Fruit fly (Drosophila melanogaster) whole organism, embryonic: ENCODE data around the gene CG6785.

Source experiments
- Abd-B ChIP-seq: fragments of 200-800 bp; sonication (Bioruptor generic); optimal IDR thresholded peaks from 2 replicates; lab custom pipeline; 2018; ENCODE audit warnings: missing biosample characterization, mild to moderate bottlenecking, missing genetic modification characterization, moderate library complexity
- Blimp-1 ChIP-seq: fragments of 200-800 bp; sonication (Bioruptor generic); optimal IDR thresholded peaks from 3 replicates; lab custom pipeline; 2018; ENCODE audit warnings: missing biosample characterization, missing genetic modification characterization, mild to moderate bottlenecking, moderate library complexity, missing genetic modification reagents
- CG10267 ChIP-seq: fragments of 200-800 bp; sonication (Bioruptor generic); optimal IDR thresholded peaks from 2 replicates; lab custom pipeline; 2018; ENCODE audit warnings: missing biosample characterization, mild to moderate bottlenecking, missing genetic modification characterization, moderate library complexity
- CG10959 ChIP-seq: fragments of 200-800 bp; sonication (Bioruptor generic); IDR thresholded peaks from 2 replicates; pipeline ENCODE4 v1.3.6; 2022; ENCODE audit warnings: missing biosample characterization, missing genetic modification characterization
- CG11398 ChIP-seq: fragments of 200-800 bp; sonication (Bioruptor generic); optimal IDR thresholded peaks from 2 replicates; lab custom pipeline; 2016; ENCODE audit warnings: missing biosample characterization, missing genetic modification characterization
- CG11504 ChIP-seq: fragments of 200-800 bp; sonication (Bioruptor generic); optimal IDR thresholded peaks from 3 replicates; lab custom pipeline; 2019; ENCODE audit warnings: missing biosample characterization, mild to moderate bottlenecking, missing genetic modification characterization, moderate library complexity
- CG15514 ChIP-seq: fragments of 200-800 bp; sonication (Bioruptor generic); optimal IDR thresholded peaks from 3 replicates; lab custom pipeline; 2017; ENCODE audit warnings: missing biosample characterization, missing genetic modification characterization, mild to moderate bottlenecking, moderate library complexity, missing genetic modification reagents
- CG16779 ChIP-seq: fragments of 200-800 bp; sonication (Bioruptor generic); IDR thresholded peaks from 2 replicates; pipeline ENCODE4 v1.3.6; 2022; ENCODE audit warnings: missing biosample characterization, missing genetic modification characterization
- CG17612 ChIP-seq: fragments of 200-800 bp; sonication (Bioruptor generic); IDR thresholded peaks from 2 replicates; pipeline ENCODE4 v1.3.6; 2022; ENCODE audit warnings: missing biosample characterization, missing genetic modification characterization
- CG2889 ChIP-seq: fragments of 200-800 bp; sonication (Bioruptor generic); IDR thresholded peaks from 3 replicates; pipeline ENCODE4 v1.3.6; 2022; ENCODE audit warnings: missing biosample characterization, missing genetic modification characterization
- CG4820 ChIP-seq: fragments of 200-800 bp; sonication (Bioruptor generic); optimal IDR thresholded peaks from 3 replicates; lab custom pipeline; 2016; ENCODE audit warnings: missing biosample characterization, missing genetic modification characterization
- CG4854 ChIP-seq: fragments of 200-800 bp; sonication (Bioruptor generic); optimal IDR thresholded peaks from 2 replicates; lab custom pipeline; 2016; ENCODE audit warnings: missing biosample characterization, missing genetic modification characterization, inconsistent platforms
- CG5245 ChIP-seq: fragments of 200-800 bp; sonication (Bioruptor generic); optimal IDR thresholded peaks from 3 replicates; lab custom pipeline; 2016; ENCODE audit warnings: missing biosample characterization, missing genetic modification characterization
- CG6254 ChIP-seq: fragments of 200-800 bp; sonication (Bioruptor generic); optimal IDR thresholded peaks from 3 replicates; lab custom pipeline; 2017; ENCODE audit warnings: mild to moderate bottlenecking, missing biosample characterization, missing genetic modification reagents, missing genetic modification characterization
- CG8478 ChIP-seq: fragments of >200 bp; optimal IDR thresholded peaks from 2 replicates; lab custom pipeline; 2018
- CTCF ChIP-seq: fragments of 200-800 bp; sonication (Bioruptor generic); optimal IDR thresholded peaks from 2 replicates; lab custom pipeline; 2017; ENCODE audit warnings: missing biosample characterization, mild to moderate bottlenecking, missing genetic modification characterization, moderate library complexity
- CkIIα-i1 ChIP-seq: fragments of 200-800 bp; sonication (Bioruptor generic); IDR thresholded peaks from 2 replicates; pipeline ENCODE4 v1.3.6; 2022; ENCODE audit warnings: missing biosample characterization, missing genetic modification characterization
- D ChIP-seq, 2 experiments: fragments of 200-800 bp in 1 of 2; fragments of >200 bp in 1 of 2; sonication (Bioruptor generic) in 1 of 2; optimal IDR thresholded peaks; 2 replicates in 1 of 2; 3 replicates in 1 of 2; lab custom pipeline; 2017; ENCODE audit warnings: mild to moderate bottlenecking in 1 of 2, missing biosample characterization in 1 of 2, missing genetic modification characterization in 1 of 2, missing genetic modification reagents in 1 of 2
- Nf-YB ChIP-seq: fragments of 200-800 bp; sonication (Bioruptor generic); optimal IDR thresholded peaks from 3 replicates; lab custom pipeline; 2019; ENCODE audit warnings: missing biosample characterization, mild to moderate bottlenecking, missing genetic modification characterization, moderate library complexity
- Ravus ChIP-seq: fragments of 200-800 bp; sonication (Bioruptor generic); IDR thresholded peaks from 2 replicates; pipeline ENCODE4 v1.3.6; 2022; ENCODE audit warnings: missing biosample characterization, missing genetic modification characterization
- Xrp1 ChIP-seq: fragments of 200-800 bp; sonication (Bioruptor generic); IDR thresholded peaks from 2 replicates; pipeline ENCODE4 v1.3.6; 2022; ENCODE audit warnings: missing biosample characterization, missing genetic modification characterization
- amos ChIP-seq: fragments of 200-800 bp; sonication (Bioruptor generic); IDR thresholded peaks from 2 replicates; pipeline ENCODE4 v1.3.6; 2022; ENCODE audit warnings: missing biosample characterization, missing genetic modification characterization; ENCODE audit not compliant: partially characterized antibody
- cas ChIP-seq: fragments of 200-800 bp; sonication (Bioruptor generic); IDR thresholded peaks from 2 replicates; pipeline ENCODE4 v1.3.6; 2022; ENCODE audit warnings: missing biosample characterization, missing genetic modification characterization
- cg ChIP-seq: fragments of 200-800 bp; sonication (Bioruptor generic); optimal IDR thresholded peaks from 3 replicates; lab custom pipeline; 2019; ENCODE audit warnings: missing biosample characterization, mild to moderate bottlenecking, missing genetic modification characterization, moderate library complexity
- corto ChIP-seq: fragments of 200-800 bp; sonication (Bioruptor generic); optimal IDR thresholded peaks from 2 replicates; lab custom pipeline; 2016; ENCODE audit warnings: missing biosample characterization, mild to moderate bottlenecking, missing genetic modification characterization, moderate library complexity
- crc ChIP-seq: fragments of 200-800 bp; sonication (Bioruptor generic); optimal IDR thresholded peaks from 2 replicates; lab custom pipeline; 2016; ENCODE audit warnings: missing biosample characterization, missing genetic modification characterization
- croc ChIP-seq: fragments of 200-800 bp; sonication (Bioruptor generic); conservative IDR thresholded peaks from 3 replicates; pipeline ENCODE4 v1.3.6; 2022; ENCODE audit warnings: missing biosample characterization, missing genetic modification characterization
- danr ChIP-seq: fragments of 200-800 bp; sonication (Bioruptor generic); IDR thresholded peaks from 2 replicates; pipeline ENCODE4 v1.3.6; 2022; ENCODE audit warnings: missing biosample characterization, missing genetic modification characterization
- hkb ChIP-seq, 2 experiments: fragments of 200-800 bp in 1 of 2; fragments of >200 bp in 1 of 2; sonication (Bioruptor generic) in 1 of 2; IDR thresholded peaks in 1 of 2; optimal IDR thresholded peaks in 1 of 2; 2 replicates each; pipeline versions ENCODE4 v1.3.6 to Lab custom; 2017 to 2022; ENCODE audit warnings: missing biosample characterization in 1 of 2, missing genetic modification characterization in 1 of 2
- kah ChIP-seq: fragments of 200-800 bp; sonication (Bioruptor generic); optimal IDR thresholded peaks from 2 replicates; lab custom pipeline; 2018; ENCODE audit warnings: missing biosample characterization, mild to moderate bottlenecking, missing genetic modification characterization
- klu ChIP-seq: fragments of 200-800 bp; sonication (Bioruptor generic); IDR thresholded peaks from 2 replicates; pipeline ENCODE4 v1.3.6; 2022; ENCODE audit warnings: missing biosample characterization, missing genetic modification characterization
- kni ChIP-seq: fragments of 200-800 bp; sonication (Bioruptor generic); optimal IDR thresholded peaks from 3 replicates; lab custom pipeline; 2017; ENCODE audit warnings: mild to moderate bottlenecking, missing biosample characterization, missing genetic modification reagents, missing genetic modification characterization
- nerfin-2 ChIP-seq: fragments of 200-800 bp; sonication (Bioruptor generic); IDR thresholded peaks from 2 replicates; pipeline ENCODE4 v1.3.6; 2022; ENCODE audit warnings: missing biosample characterization, missing genetic modification characterization; ENCODE audit not compliant: partially characterized antibody
- pho ChIP-seq: fragments of 200-800 bp; sonication (Bioruptor generic); optimal IDR thresholded peaks from 2 replicates; lab custom pipeline; 2016; ENCODE audit warnings: missing biosample characterization, missing genetic modification characterization
- shn ChIP-seq: fragments of 200-800 bp; sonication (Bioruptor generic); optimal IDR thresholded peaks from 3 replicates; lab custom pipeline; 2016; ENCODE audit warnings: missing biosample characterization, missing genetic modification characterization
- stwl ChIP-seq: fragments of 200-800 bp; sonication (Bioruptor generic); optimal IDR thresholded peaks from 3 replicates; lab custom pipeline; 2018; ENCODE audit warnings: missing biosample characterization, mild to moderate bottlenecking, missing genetic modification characterization, moderate library complexity
- tx ChIP-seq: fragments of 200-800 bp; sonication (Bioruptor generic); optimal IDR thresholded peaks from 2 replicates; lab custom pipeline; 2016; ENCODE audit warnings: missing biosample characterization, missing genetic modification characterization
- vfl ChIP-seq: fragments of 200-800 bp; sonication (Bioruptor generic); optimal IDR thresholded peaks from 2 replicates; lab custom pipeline; 2016; ENCODE audit warnings: missing biosample characterization, missing genetic modification characterization
- wor ChIP-seq: fragments of 200-800 bp; sonication (Bioruptor generic); IDR thresholded peaks from 2 replicates; pipeline ENCODE4 v1.3.6; 2022; ENCODE audit warnings: missing biosample characterization, missing genetic modification characterization
- zfh2 ChIP-seq: fragments of 200-800 bp; sonication (Bioruptor generic); optimal IDR thresholded peaks from 2 replicates; lab custom pipeline; 2016; ENCODE audit warnings: missing biosample characterization, missing genetic modification characterization

The CG6785 gene

dm6 chr2L:12003792-12004210 lies 41.2 kb downstream of the CG6785 start (continued):
- TF ChIP-seq CTCF (GFP tag; lab: Kevin White, UChicago) (peak; percentile 96), wor (GFP tag; lab: Robert Waterston, UW) (no peak), stwl (tag; lab: Kevin White, UChicago) (no peak), CG10267 (tag; lab: Kevin White, UChicago) (no peak), CG10959 (GFP tag; lab: Robert Waterston, UW) (no peak), Nf-YB (GFP tag; lab: Kevin White, UChicago) (peak; percentile 96), crc (GFP tag; lab: Kevin White, UChicago) (no peak), hkb (optimal IDR thresholded peaks at IDR 0.05; lab: Kevin White, UChicago) (peak; percentile 46), hkb (GFP tag; IDR thresholded peaks at IDR 0.05; lab: Robert Waterston, UW) (no peak), CG16779 (GFP tag; lab: Robert Waterston, UW) (no peak), pho (no peak), Xrp1 (GFP tag; lab: Robert Waterston, UW) (no peak), CG15514 (GFP tag; lab: Kevin White, UChicago) (no peak), CG17612 (GFP tag; lab: Robert Waterston, UW) (no peak), CG5245 (GFP tag; lab: Kevin White, UChicago) (no peak), CG6254 (GFP tag; lab: Kevin White, UChicago) (no peak), CG8478 (lab: Kevin White, UChicago) (peak; percentile 62), nerfin-2 (no peak), zfh2 (GFP tag; lab: Kevin White, UChicago) (no peak), cas (no peak), croc (GFP tag; lab: Robert Waterston, UW) (no peak; the same call in 2 of the 3 replicates), vfl (GFP tag; lab: Kevin White, UChicago) (no peak), CG11398 (GFP tag; lab: Kevin White, UChicago) (no peak), shn (GFP tag; lab: Kevin White, UChicago) (no peak), CG11504 (tag; lab: Kevin White, UChicago) (no peak), CG4854 (GFP tag; lab: Kevin White, UChicago) (no peak), CG4820 (no peak), CkIIα-i1 (GFP tag; lab: Robert Waterston, UW) (no peak), D (optimal IDR thresholded peaks at IDR 0.05; lab: Kevin White, UChicago) (no peak), D (GFP tag; optimal IDR thresholded peaks at IDR 0.05; lab: Kevin White, UChicago) (no peak), CG2889 (GFP tag; lab: Robert Waterston, UW) (no peak), Abd-B (peak; percentile 56), kah (GFP tag; lab: Kevin White, UChicago) (no peak), Blimp-1 (GFP tag; lab: Kevin White, UChicago) (no peak), amos (no peak), kni (no peak), Ravus (GFP tag; lab: Robert Waterston, UW) (no peak), tx (GFP tag; lab: Kevin White, UChicago) (no peak), klu (GFP tag; lab: Robert Waterston, UW) (no peak), danr (no peak), corto (GFP tag; lab: Kevin White, UChicago) (no peak), cg (GFP tag; lab: Kevin White, UChicago) (peak; percentile 94)
